Fruit fly (Drosophila melanogaster): ENCODE results near the gene rst.

dm6 chrX:2956641-2957040 is 17.0 kb downstream of the rst start:
- TF ChIP-seq CG12104 (GFP tag; optimal IDR thresholded peaks at IDR 0.05) (no peak), phol (tag; optimal IDR thresholded peaks at IDR 0.05) (peak; percentile 25), eyg (GFP tag; optimal IDR thresholded peaks at IDR 0.05) (no peak), Mad (GFP tag; optimal IDR thresholded peaks at IDR 0.05) (no peak)

Measured in whole organism, embryonic.